Fruit fly (Drosophila melanogaster) whole organism, embryonic: ENCODE data around the gene EMC5.

Source experiments
- Atf6 ChIP-seq: fragments of 200-800 bp; sonication (Bioruptor generic); IDR thresholded peaks from 2 replicates; pipeline ENCODE4 v1.3.6; 2022; ENCODE audit warnings: missing biosample characterization, missing genetic modification characterization
- BtbVII ChIP-seq: fragments of 200-800 bp; sonication (Bioruptor generic); optimal IDR thresholded peaks from 3 replicates; lab custom pipeline; 2017; ENCODE audit warnings: missing biosample characterization, mild to moderate bottlenecking, missing genetic modification characterization
- CG13123 ChIP-seq: fragments of 200-800 bp; sonication (Bioruptor generic); optimal IDR thresholded peaks from 2 replicates; lab custom pipeline; 2016; ENCODE audit warnings: missing biosample characterization, missing genetic modification characterization
- CG13624 ChIP-seq: fragments of 200-800 bp; sonication (Bioruptor generic); optimal IDR thresholded peaks from 2 replicates; lab custom pipeline; 2016; ENCODE audit warnings: missing biosample characterization, missing genetic modification characterization
- CG1529 ChIP-seq: fragments of 200-800 bp; sonication (Bioruptor generic); optimal IDR thresholded peaks from 3 replicates; lab custom pipeline; 2018; ENCODE audit warnings: missing biosample characterization, missing genetic modification characterization
- CG17385 ChIP-seq: fragments of 200-800 bp; sonication (Bioruptor generic); optimal IDR thresholded peaks from 3 replicates; lab custom pipeline; 2018; ENCODE audit warnings: missing biosample characterization, mild to moderate bottlenecking, missing genetic modification characterization
- CG18262 ChIP-seq: fragments of 200-800 bp; optimal IDR thresholded peaks from 3 replicates; lab custom pipeline; 2019; ENCODE audit warnings: missing biosample characterization, mild to moderate bottlenecking, missing genetic modification characterization, moderate library complexity
- CG1832 ChIP-seq: fragments of 200-800 bp; sonication (Bioruptor generic); optimal IDR thresholded peaks from 2 replicates; lab custom pipeline; 2017; ENCODE audit warnings: missing biosample characterization, mild to moderate bottlenecking, missing genetic modification characterization, inconsistent platforms
- CG18599 ChIP-seq: fragments of 200-800 bp; sonication (Bioruptor generic); optimal IDR thresholded peaks from 3 replicates; lab custom pipeline; 2017; ENCODE audit warnings: missing biosample characterization, missing genetic modification characterization, mild to moderate bottlenecking, moderate library complexity, missing genetic modification reagents
- CG3281 ChIP-seq: fragments of 200-800 bp; sonication (Bioruptor generic); optimal IDR thresholded peaks from 3 replicates; lab custom pipeline; 2017; ENCODE audit warnings: missing biosample characterization, mild to moderate bottlenecking, missing genetic modification characterization
- CG4424 ChIP-seq: fragments of 200-800 bp; sonication (Bioruptor generic); optimal IDR thresholded peaks from 3 replicates; lab custom pipeline; 2016; ENCODE audit warnings: missing biosample characterization, missing genetic modification characterization
- CG5953 ChIP-seq: fragments of 200-800 bp; sonication (Bioruptor generic); IDR thresholded peaks from 2 replicates; pipeline ENCODE4 v1.3.6; 2022; ENCODE audit warnings: missing biosample characterization, missing genetic modification characterization
- CG6175 ChIP-seq: fragments of 200-800 bp; sonication (Bioruptor generic); IDR thresholded peaks from 3 replicates; pipeline ENCODE4 v1.3.6; 2022; ENCODE audit warnings: missing biosample characterization, missing genetic modification characterization
- CG8290 ChIP-seq, 3 experiments: fragments of 200-800 bp; sonication (Bioruptor generic); optimal IDR thresholded peaks; 2 replicates each; lab custom pipeline; 2016 to 2019; ENCODE audit warnings: missing biosample characterization in 3 of 3, missing genetic modification characterization in 3 of 3, mild to moderate bottlenecking in 2 of 3, moderate library complexity in 1 of 3
- CG9215 ChIP-seq: fragments of 200-800 bp; sonication (Bioruptor generic); IDR thresholded peaks from 2 replicates; pipeline ENCODE4 v1.3.6; 2022; ENCODE audit warnings: missing biosample characterization, missing genetic modification characterization
- CG9437 ChIP-seq: fragments of 200-800 bp; sonication (Bioruptor generic); optimal IDR thresholded peaks from 2 replicates; lab custom pipeline; 2018; ENCODE audit warnings: missing biosample characterization, mild to moderate bottlenecking, missing genetic modification characterization
- CHES-1-like ChIP-seq: fragments of 200-800 bp; sonication (Bioruptor generic); optimal IDR thresholded peaks from 2 replicates; lab custom pipeline; 2016; ENCODE audit warnings: missing biosample characterization, missing genetic modification characterization
- Chrac-16 ChIP-seq: fragments of 200-800 bp; sonication (Bioruptor generic); optimal IDR thresholded peaks from 3 replicates; lab custom pipeline; 2016; ENCODE audit warnings: missing biosample characterization, missing genetic modification characterization
- D19A ChIP-seq: fragments of 200-800 bp; optimal IDR thresholded peaks from 3 replicates; lab custom pipeline; 2019; ENCODE audit warnings: missing biosample characterization, mild to moderate bottlenecking, missing genetic modification characterization, moderate library complexity
- Drgx ChIP-seq: fragments of 200-800 bp; sonication (Bioruptor generic); IDR thresholded peaks from 2 replicates; pipeline ENCODE4 v1.3.6; 2022; ENCODE audit warnings: missing biosample characterization, missing genetic modification characterization
- E2f1 ChIP-seq: fragments of 200-800 bp; sonication (Bioruptor generic); IDR thresholded peaks from 2 replicates; pipeline ENCODE4 v1.3.6; 2022; ENCODE audit warnings: missing biosample characterization, missing genetic modification characterization
- Fer1 ChIP-seq: fragments of 200-800 bp; sonication (Bioruptor generic); optimal IDR thresholded peaks from 2 replicates; lab custom pipeline; 2017; ENCODE audit warnings: missing biosample characterization, mild to moderate bottlenecking, missing genetic modification characterization
- HLH3B ChIP-seq: fragments of 200-800 bp; sonication (Bioruptor generic); IDR thresholded peaks from 2 replicates; pipeline ENCODE4 v1.3.6; 2022; ENCODE audit warnings: missing biosample characterization, missing genetic modification characterization
- HLH4C ChIP-seq: fragments of 200-800 bp; sonication (Bioruptor generic); IDR thresholded peaks from 3 replicates; pipeline ENCODE4 v1.3.6; 2022; ENCODE audit warnings: missing biosample characterization, missing genetic modification characterization; ENCODE audit not compliant: partially characterized antibody
- Hr3 ChIP-seq: fragments of 200-800 bp; sonication (Bioruptor generic); optimal IDR thresholded peaks from 3 replicates; lab custom pipeline; 2016; ENCODE audit warnings: missing biosample characterization, missing genetic modification characterization
- MBD-R2 ChIP-seq: fragments of 200-800 bp; sonication (Bioruptor generic); IDR thresholded peaks from 2 replicates; pipeline ENCODE4 v1.3.6; 2022; ENCODE audit warnings: missing biosample characterization, missing genetic modification characterization
- Meics ChIP-seq: fragments of 200-800 bp; sonication (Bioruptor generic); optimal IDR thresholded peaks from 2 replicates; lab custom pipeline; 2017; ENCODE audit warnings: missing biosample characterization, mild to moderate bottlenecking, missing genetic modification characterization
- Ssrp ChIP-seq: fragments of 200-800 bp; sonication (Bioruptor generic); optimal IDR thresholded peaks from 2 replicates; lab custom pipeline; 2018; ENCODE audit warnings: missing biosample characterization, mild to moderate bottlenecking, missing genetic modification characterization, moderate library complexity
- bigmax ChIP-seq: fragments of 200-800 bp; sonication (Bioruptor generic); optimal IDR thresholded peaks from 2 replicates; lab custom pipeline; 2018; ENCODE audit warnings: missing biosample characterization, mild to moderate bottlenecking, missing genetic modification characterization
- bsh ChIP-seq, 2 experiments: fragments of 200-800 bp; sonication (Bioruptor generic); optimal IDR thresholded peaks; 2 replicates each; lab custom pipeline; 2017 to 2018; ENCODE audit warnings: mild to moderate bottlenecking in 2 of 2, missing biosample characterization in 2 of 2, missing genetic modification characterization in 2 of 2, moderate library complexity in 1 of 2
- danr ChIP-seq: fragments of 200-800 bp; sonication (Bioruptor generic); IDR thresholded peaks from 2 replicates; pipeline ENCODE4 v1.3.6; 2022; ENCODE audit warnings: missing biosample characterization, missing genetic modification characterization
- dimm ChIP-seq: fragments of 200-800 bp; sonication (Bioruptor generic); IDR thresholded peaks from 2 replicates; pipeline ENCODE4 v1.3.6; 2022; ENCODE audit warnings: missing biosample characterization, missing genetic modification characterization
- ftz-f1 ChIP-seq: fragments of 200-800 bp; sonication (Bioruptor generic); optimal IDR thresholded peaks from 2 replicates; lab custom pipeline; 2016; ENCODE audit warnings: missing biosample characterization, missing genetic modification characterization
- gce ChIP-seq: fragments of 200-800 bp; sonication (Bioruptor generic); IDR thresholded peaks from 3 replicates; pipeline ENCODE4 v1.3.6; 2022; ENCODE audit warnings: missing biosample characterization, missing genetic modification characterization
- gfzf ChIP-seq: fragments of 200-800 bp; sonication (Bioruptor generic); optimal IDR thresholded peaks from 2 replicates; lab custom pipeline; 2016; ENCODE audit warnings: missing biosample characterization, mild to moderate bottlenecking, missing genetic modification characterization, moderate library complexity
- grau ChIP-seq: fragments of 200-800 bp; optimal IDR thresholded peaks from 3 replicates; lab custom pipeline; 2019; ENCODE audit warnings: missing biosample characterization, mild to moderate bottlenecking, missing genetic modification characterization, moderate library complexity
- gt ChIP-seq: fragments of 200-800 bp; sonication (Bioruptor generic); IDR thresholded peaks from 2 replicates; pipeline ENCODE4 v1.3.6; 2022; ENCODE audit warnings: missing biosample characterization, missing genetic modification characterization
- jumu ChIP-seq: fragments of 200-800 bp; sonication (Bioruptor generic); optimal IDR thresholded peaks from 3 replicates; lab custom pipeline; 2016; ENCODE audit warnings: missing biosample characterization, missing genetic modification characterization
- mld ChIP-seq: fragments of 200-800 bp; sonication (Bioruptor generic); IDR thresholded peaks from 3 replicates; pipeline ENCODE4 v1.3.6; 2022; ENCODE audit warnings: missing biosample characterization, missing genetic modification characterization; ENCODE audit not compliant: partially characterized antibody
- nmo ChIP-seq: fragments of 200-800 bp; sonication (Bioruptor generic); optimal IDR thresholded peaks from 2 replicates; lab custom pipeline; 2018; ENCODE audit warnings: missing biosample characterization, mild to moderate bottlenecking, missing genetic modification characterization, moderate library complexity
- otp ChIP-seq: fragments of 200-800 bp; sonication (Bioruptor generic); IDR thresholded peaks from 3 replicates; pipeline ENCODE4, ENCODE4 v1.3.6; 2022; ENCODE audit warnings: missing biosample characterization, missing genetic modification characterization
- pb ChIP-seq: fragments of 200-800 bp; sonication (Bioruptor generic); optimal IDR thresholded peaks from 3 replicates; lab custom pipeline; 2016; ENCODE audit warnings: missing biosample characterization, missing genetic modification characterization
- prd ChIP-seq, 3 experiments: fragments of >200 bp in 2 of 3; fragments of 200-800 bp in 1 of 3; sonication (Bioruptor generic) in 1 of 3; optimal IDR thresholded peaks in 2 of 3; IDR thresholded peaks in 1 of 3; 2 replicates in 2 of 3; 3 replicates in 1 of 3; pipeline versions ENCODE4 v1.3.6 to Lab custom; 2017 to 2022; ENCODE audit warnings: missing biosample characterization in 1 of 3, missing genetic modification characterization in 1 of 3
- pum ChIP-seq: fragments of 200-800 bp; sonication (Bioruptor generic); optimal IDR thresholded peaks from 2 replicates; lab custom pipeline; 2016; ENCODE audit warnings: missing biosample characterization, missing genetic modification characterization
- ro ChIP-seq: fragments of 200-800 bp; sonication (Bioruptor generic); IDR thresholded peaks from 2 replicates; pipeline ENCODE4 v1.3.6; 2022; ENCODE audit warnings: missing biosample characterization, missing genetic modification characterization
- shn ChIP-seq: fragments of 200-800 bp; sonication (Bioruptor generic); optimal IDR thresholded peaks from 3 replicates; lab custom pipeline; 2016; ENCODE audit warnings: missing biosample characterization, missing genetic modification characterization
- stwl ChIP-seq: fragments of 200-800 bp; sonication (Bioruptor generic); optimal IDR thresholded peaks from 3 replicates; lab custom pipeline; 2018; ENCODE audit warnings: missing biosample characterization, mild to moderate bottlenecking, missing genetic modification characterization, moderate library complexity
- tio ChIP-seq: fragments of 200-800 bp; sonication (Bioruptor generic); optimal IDR thresholded peaks from 2 replicates; lab custom pipeline; 2017; ENCODE audit warnings: missing biosample characterization, missing genetic modification characterization, inconsistent platforms
- trem ChIP-seq: fragments of 200-800 bp; optimal IDR thresholded peaks from 3 replicates; lab custom pipeline; 2019; ENCODE audit warnings: missing biosample characterization, mild to moderate bottlenecking, missing genetic modification characterization, moderate library complexity

EMC5 gene

DNA sequence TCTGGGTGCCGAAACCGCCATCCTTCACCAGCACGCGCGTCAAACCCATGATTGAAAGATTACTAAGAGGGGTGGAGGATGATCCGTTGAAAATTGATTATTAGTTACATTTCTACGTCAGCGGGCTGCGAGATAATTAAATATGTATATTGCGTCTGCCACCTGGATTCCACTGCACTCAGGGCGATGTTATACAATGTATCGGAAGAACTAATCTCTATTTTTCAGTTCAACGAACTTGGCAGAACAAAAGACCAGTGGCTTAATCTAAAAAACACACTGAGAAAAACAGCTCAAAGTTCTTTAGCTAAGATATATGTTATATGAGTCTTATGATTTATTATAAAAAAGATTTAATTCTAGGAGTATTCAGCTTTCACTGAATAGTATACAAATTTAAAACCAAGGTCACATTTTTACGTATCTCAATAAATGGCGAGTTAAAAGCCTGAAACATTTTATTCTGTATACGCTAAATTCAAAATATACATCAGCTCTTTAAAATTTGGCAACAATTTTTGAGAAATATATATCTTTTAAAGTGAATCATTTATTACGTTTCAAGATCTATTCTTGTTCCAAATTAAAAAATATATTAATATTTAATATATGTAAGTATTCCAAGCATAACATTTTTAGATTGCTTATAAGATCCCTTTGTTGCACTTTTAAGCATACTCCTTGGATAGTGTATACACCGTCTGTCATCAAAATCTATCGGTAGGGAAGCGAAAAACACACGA, 33.8 kb upstream of the EMC5 start (continued):
- TF ChIP-seq CG13624 (GFP tag; lab: Kevin White, UChicago) (no peak), stwl (tag; lab: Kevin White, UChicago) (no peak), CG18262 (tag; lab: Kevin White, UChicago) (peak; percentile 54), Atf6 (no peak), D19A (tag; lab: Kevin White, UChicago) (peak; percentile 94), grau (tag; lab: Kevin White, UChicago) (peak; percentile 70), shn (GFP tag; lab: Kevin White, UChicago) (no peak), CG1832 (no peak), otp (GFP tag; lab: Robert Waterston, UW) (no peak), Hr3 (GFP tag; lab: Kevin White, UChicago) (peak; percentile 21), prd (optimal IDR thresholded peaks at IDR 0.05; lab: Kevin White, UChicago) (no peak), prd (GFP tag; IDR thresholded peaks at IDR 0.05; lab: Robert Waterston, UW) (no peak; the same call in 2 of the 3 replicates), tio (no peak), Fer1 (GFP tag; lab: Kevin White, UChicago) (no peak), dimm (no peak), HLH4C (GFP tag; lab: Robert Waterston, UW) (no peak), pb (GFP tag; lab: Kevin White, UChicago) (no peak), gfzf (GFP tag; lab: Kevin White, UChicago) (no peak), CG3281 (GFP tag; lab: Kevin White, UChicago) (peak; percentile 56), danr (no peak), HLH3B (GFP tag; lab: Robert Waterston, UW) (no peak), Ssrp (peak; percentile 8), gce (GFP tag; lab: Robert Waterston, UW) (no peak), CG6175 (GFP tag; lab: Robert Waterston, UW) (no peak), CG9215 (GFP tag; lab: Robert Waterston, UW) (no peak), bigmax (GFP tag; lab: Kevin White, UChicago) (no peak), CG17385 (GFP tag; lab: Kevin White, UChicago) (peak; percentile 10), nmo (peak; percentile 24), CHES-1-like (GFP tag; lab: Kevin White, UChicago) (no peak), Chrac-16 (GFP tag; lab: Kevin White, UChicago) (no peak), E2f1 (GFP tag; lab: Robert Waterston, UW) (peak; percentile 26; the same call in 1 of the 2 replicates), CG1529 (GFP tag; lab: Kevin White, UChicago) (no peak), trem (tag; lab: Kevin White, UChicago) (no peak), ftz-f1 (GFP tag; lab: Kevin White, UChicago) (no peak), CG13123 (GFP tag; lab: Kevin White, UChicago) (no peak), mld (GFP tag; lab: Robert Waterston, UW) (no peak), CG5953 (GFP tag; lab: Robert Waterston, UW) (no peak), ro (GFP tag; lab: Robert Waterston, UW) (no peak), CG8290 (GFP tag; optimal IDR thresholded peaks at IDR 0.05; lab: Kevin White, UChicago) (no peak), CG8290 (tag; optimal IDR thresholded peaks at IDR 0.05; lab: Kevin White, UChicago) (no peak), CG18599 (GFP tag; lab: Kevin White, UChicago) (peak; percentile 43), Meics (GFP tag; lab: Kevin White, UChicago) (peak; percentile 73), pum (no peak), Drgx (GFP tag; lab: Robert Waterston, UW) (no peak), gt (GFP tag; lab: Robert Waterston, UW) (no peak), CG9437 (GFP tag; lab: Kevin White, UChicago) (peak; percentile 48), CG4424 (GFP tag; lab: Kevin White, UChicago) (no peak), BtbVII (GFP tag; lab: Kevin White, UChicago) (peak; percentile 8), MBD-R2 (GFP tag; lab: Robert Waterston, UW) (0 out of 2 replicates have a peak, but pooled peaks have one; percentile 6), bsh (GFP tag; optimal IDR thresholded peaks at IDR 0.05; lab: Kevin White, UChicago) (peak in 1 of 2 experiments; percentile 6), jumu (GFP tag; lab: Kevin White, UChicago) (no peak)
